Fruit fly (Drosophila melanogaster) whole organism, embryonic: Measurements from ENCODE around the gene Cpr65Av.

Experiments used
- B-H1 ChIP-seq: fragments of 200-800 bp; sonication (Bioruptor generic); IDR thresholded peaks from 3 replicates; pipeline ENCODE4 v1.3.6; 2022; ENCODE audit warnings: missing biosample characterization, missing genetic modification characterization
- CG10267 ChIP-seq: fragments of 200-800 bp; sonication (Bioruptor generic); optimal IDR thresholded peaks from 2 replicates; lab custom pipeline; 2018; ENCODE audit warnings: missing biosample characterization, mild to moderate bottlenecking, missing genetic modification characterization, moderate library complexity
- CG10979 ChIP-seq: fragments of 200-800 bp; sonication (Bioruptor generic); optimal IDR thresholded peaks from 2 replicates; lab custom pipeline; 2018; ENCODE audit warnings: missing biosample characterization, mild to moderate bottlenecking, missing genetic modification characterization, moderate library complexity
- CG12071 ChIP-seq: fragments of 200-800 bp; sonication (Bioruptor generic); optimal IDR thresholded peaks from 3 replicates; lab custom pipeline; 2018; ENCODE audit warnings: missing biosample characterization, mild to moderate bottlenecking, missing genetic modification characterization
- CG13775 ChIP-seq: fragments of 200-800 bp; sonication (Bioruptor generic); optimal IDR thresholded peaks from 3 replicates; lab custom pipeline; 2017; ENCODE audit warnings: missing biosample characterization, mild to moderate bottlenecking, missing genetic modification characterization
- CG14667 ChIP-seq: fragments of 200-800 bp; sonication (Bioruptor generic); IDR thresholded peaks from 2 replicates; pipeline ENCODE4 v1.3.6; 2022; ENCODE audit warnings: missing biosample characterization, missing genetic modification characterization
- CG15011 ChIP-seq: fragments of 200-800 bp; sonication (Bioruptor generic); optimal IDR thresholded peaks from 3 replicates; lab custom pipeline; 2018; ENCODE audit warnings: missing biosample characterization, mild to moderate bottlenecking, missing genetic modification characterization
- CG1529 ChIP-seq: fragments of 200-800 bp; sonication (Bioruptor generic); optimal IDR thresholded peaks from 3 replicates; lab custom pipeline; 2018; ENCODE audit warnings: missing biosample characterization, missing genetic modification characterization
- CG15514 ChIP-seq: fragments of 200-800 bp; sonication (Bioruptor generic); optimal IDR thresholded peaks from 3 replicates; lab custom pipeline; 2017; ENCODE audit warnings: missing biosample characterization, missing genetic modification characterization, mild to moderate bottlenecking, moderate library complexity, missing genetic modification reagents
- CG17802 ChIP-seq: fragments of 200-800 bp; sonication (Bioruptor generic); optimal IDR thresholded peaks from 2 replicates; lab custom pipeline; 2018; ENCODE audit warnings: missing biosample characterization, mild to moderate bottlenecking, missing genetic modification characterization, moderate library complexity
- CG17829 ChIP-seq: fragments of 200-800 bp; optimal IDR thresholded peaks from 2 replicates; lab custom pipeline; 2019; ENCODE audit warnings: missing biosample characterization, mild to moderate bottlenecking, missing genetic modification characterization, moderate library complexity
- CG2120 ChIP-seq: fragments of 200-800 bp; sonication (Bioruptor generic); optimal IDR thresholded peaks from 3 replicates; lab custom pipeline; 2016; ENCODE audit warnings: missing biosample characterization, missing genetic modification characterization
- CG33213 ChIP-seq: fragments of 200-800 bp; sonication (Bioruptor generic); optimal IDR thresholded peaks from 3 replicates; lab custom pipeline; 2016; ENCODE audit warnings: missing biosample characterization, missing genetic modification characterization
- CG34422 ChIP-seq: fragments of 200-800 bp; sonication (Bioruptor generic); IDR thresholded peaks from 3 replicates; pipeline ENCODE4 v1.3.6; 2022; ENCODE audit warnings: missing biosample characterization, missing genetic modification characterization
- CG6254 ChIP-seq: fragments of 200-800 bp; sonication (Bioruptor generic); optimal IDR thresholded peaks from 3 replicates; lab custom pipeline; 2017; ENCODE audit warnings: mild to moderate bottlenecking, missing biosample characterization, missing genetic modification reagents, missing genetic modification characterization
- CG6791 ChIP-seq: fragments of 200-800 bp; sonication (Bioruptor generic); IDR thresholded peaks from 3 replicates; pipeline ENCODE4 v1.3.6; 2022; ENCODE audit warnings: missing biosample characterization, missing genetic modification characterization; ENCODE audit not compliant: partially characterized antibody
- CG6854 ChIP-seq: fragments of 200-800 bp; sonication (Bioruptor generic); optimal IDR thresholded peaks from 3 replicates; lab custom pipeline; 2017; ENCODE audit warnings: missing biosample characterization, mild to moderate bottlenecking, missing genetic modification characterization
- CoRest ChIP-seq: fragments of 200-800 bp; sonication (Bioruptor generic); optimal IDR thresholded peaks from 3 replicates; lab custom pipeline; 2018; ENCODE audit warnings: missing biosample characterization, mild to moderate bottlenecking, missing genetic modification characterization, moderate library complexity
- CrebB ChIP-seq: fragments of 200-800 bp; sonication (Bioruptor generic); optimal IDR thresholded peaks from 3 replicates; lab custom pipeline; 2018; ENCODE audit warnings: missing biosample characterization, mild to moderate bottlenecking, missing genetic modification characterization
- Dek ChIP-seq: fragments of 200-800 bp; sonication (Bioruptor generic); optimal IDR thresholded peaks from 3 replicates; lab custom pipeline; 2019; ENCODE audit warnings: missing biosample characterization, mild to moderate bottlenecking, missing genetic modification characterization, moderate library complexity
- E2f1 ChIP-seq: fragments of 200-800 bp; sonication (Bioruptor generic); IDR thresholded peaks from 2 replicates; pipeline ENCODE4 v1.3.6; 2022; ENCODE audit warnings: missing biosample characterization, missing genetic modification characterization
- Fer3 ChIP-seq: fragments of 200-800 bp; sonication (Bioruptor generic); optimal IDR thresholded peaks from 2 replicates; lab custom pipeline; 2018; ENCODE audit warnings: missing biosample characterization, mild to moderate bottlenecking, missing genetic modification characterization, moderate library complexity
- H15 ChIP-seq: fragments of 200-800 bp; sonication (Bioruptor generic); IDR thresholded peaks from 3 replicates; pipeline ENCODE4 v1.3.6; 2022; ENCODE audit warnings: missing biosample characterization, missing genetic modification characterization
- Hr3 ChIP-seq: fragments of 200-800 bp; sonication (Bioruptor generic); optimal IDR thresholded peaks from 3 replicates; lab custom pipeline; 2016; ENCODE audit warnings: missing biosample characterization, missing genetic modification characterization
- Meics ChIP-seq: fragments of 200-800 bp; sonication (Bioruptor generic); optimal IDR thresholded peaks from 2 replicates; lab custom pipeline; 2017; ENCODE audit warnings: missing biosample characterization, mild to moderate bottlenecking, missing genetic modification characterization
- Pdp1 ChIP-seq, 2 experiments: fragments of 200-800 bp; sonication (Bioruptor generic); optimal IDR thresholded peaks; 3 replicates each; lab custom pipeline; 2016; ENCODE audit warnings: missing biosample characterization in 2 of 2, missing genetic modification characterization in 2 of 2, mild to moderate bottlenecking in 1 of 2, moderate library complexity in 1 of 2
- Side ChIP-seq: fragments of 200-800 bp; sonication (Bioruptor generic); optimal IDR thresholded peaks from 2 replicates; lab custom pipeline; 2016; ENCODE audit warnings: missing biosample characterization, missing genetic modification characterization
- Ssrp ChIP-seq: fragments of 200-800 bp; sonication (Bioruptor generic); optimal IDR thresholded peaks from 2 replicates; lab custom pipeline; 2018; ENCODE audit warnings: missing biosample characterization, mild to moderate bottlenecking, missing genetic modification characterization, moderate library complexity
- Vsx1 ChIP-seq: fragments of 200-800 bp; sonication (Bioruptor generic); optimal IDR thresholded peaks from 2 replicates; lab custom pipeline; 2017; ENCODE audit warnings: missing biosample characterization, mild to moderate bottlenecking, missing genetic modification characterization, missing genetic modification reagents
- aop ChIP-seq: fragments of 200-800 bp; sonication (Bioruptor generic); IDR thresholded peaks from 2 replicates; pipeline ENCODE4 v1.3.6; 2022; ENCODE audit warnings: missing biosample characterization, missing genetic modification characterization
- cad ChIP-seq: fragments of >200 bp; optimal IDR thresholded peaks from 2 replicates; lab custom pipeline; 2017; ENCODE audit warnings: missing biosample characterization, missing genetic modification characterization
- chif ChIP-seq, 2 experiments: fragments of 200-800 bp; sonication (Bioruptor generic); optimal IDR thresholded peaks; 3 replicates each; lab custom pipeline; 2016; ENCODE audit warnings: missing biosample characterization in 2 of 2, missing genetic modification characterization in 2 of 2
- chm ChIP-seq: fragments of 200-800 bp; sonication (Bioruptor generic); IDR thresholded peaks from 2 replicates; pipeline ENCODE4 v1.3.6; 2022; ENCODE audit warnings: missing biosample characterization, missing genetic modification characterization
- chn ChIP-seq: fragments of 200-800 bp; sonication (Bioruptor generic); optimal IDR thresholded peaks from 2 replicates; lab custom pipeline; 2016; ENCODE audit warnings: missing biosample characterization, missing genetic modification characterization
- croc ChIP-seq: fragments of 200-800 bp; sonication (Bioruptor generic); conservative IDR thresholded peaks from 3 replicates; pipeline ENCODE4 v1.3.6; 2022; ENCODE audit warnings: missing biosample characterization, missing genetic modification characterization
- dan ChIP-seq: fragments of 200-800 bp; sonication (Bioruptor generic); IDR thresholded peaks from 2 replicates; pipeline ENCODE4 v1.3.6; 2022; ENCODE audit warnings: missing biosample characterization, missing genetic modification characterization
- danr ChIP-seq: fragments of 200-800 bp; sonication (Bioruptor generic); IDR thresholded peaks from 2 replicates; pipeline ENCODE4 v1.3.6; 2022; ENCODE audit warnings: missing biosample characterization, missing genetic modification characterization
- eyg ChIP-seq: fragments of 200-800 bp; sonication (Bioruptor generic); optimal IDR thresholded peaks from 3 replicates; lab custom pipeline; 2016; ENCODE audit warnings: missing biosample characterization, missing genetic modification characterization
- gt ChIP-seq: fragments of 200-800 bp; sonication (Bioruptor generic); IDR thresholded peaks from 2 replicates; pipeline ENCODE4 v1.3.6; 2022; ENCODE audit warnings: missing biosample characterization, missing genetic modification characterization
- inv ChIP-seq: fragments of 200-800 bp; sonication (Bioruptor generic); IDR thresholded peaks from 2 replicates; pipeline ENCODE4 v1.3.6; 2022; ENCODE audit warnings: missing biosample characterization, missing genetic modification characterization; ENCODE audit not compliant: partially characterized antibody
- pb ChIP-seq: fragments of 200-800 bp; sonication (Bioruptor generic); optimal IDR thresholded peaks from 3 replicates; lab custom pipeline; 2016; ENCODE audit warnings: missing biosample characterization, missing genetic modification characterization
- rib ChIP-seq: fragments of 200-800 bp; sonication (Bioruptor generic); IDR thresholded peaks from 2 replicates; pipeline ENCODE4 v1.3.6; 2022; ENCODE audit warnings: missing biosample characterization, missing genetic modification characterization
- salm ChIP-seq: fragments of 200-800 bp; sonication (Bioruptor generic); optimal IDR thresholded peaks from 2 replicates; lab custom pipeline; 2018; ENCODE audit warnings: missing biosample characterization, mild to moderate bottlenecking, missing genetic modification characterization
- so ChIP-seq: fragments of 200-800 bp; sonication (Bioruptor generic); IDR thresholded peaks from 3 replicates; pipeline ENCODE4 v1.3.6; 2022; ENCODE audit warnings: missing biosample characterization, missing genetic modification characterization
- sug ChIP-seq: fragments of 200-800 bp; optimal IDR thresholded peaks from 2 replicates; lab custom pipeline; 2019; ENCODE audit warnings: missing biosample characterization, mild to moderate bottlenecking, missing genetic modification characterization, moderate library complexity
- tap ChIP-seq: fragments of 200-800 bp; optimal IDR thresholded peaks from 3 replicates; lab custom pipeline; 2019; ENCODE audit warnings: missing biosample characterization, mild to moderate bottlenecking, missing genetic modification characterization, moderate library complexity
- trem ChIP-seq: fragments of 200-800 bp; optimal IDR thresholded peaks from 3 replicates; lab custom pipeline; 2019; ENCODE audit warnings: missing biosample characterization, mild to moderate bottlenecking, missing genetic modification characterization, moderate library complexity
- wdn ChIP-seq: fragments of 200-800 bp; sonication (Bioruptor generic); IDR thresholded peaks from 2 replicates; pipeline ENCODE4 v1.3.6; 2022; ENCODE audit warnings: missing biosample characterization, missing genetic modification characterization
- zfh2 ChIP-seq: fragments of 200-800 bp; sonication (Bioruptor generic); optimal IDR thresholded peaks from 2 replicates; lab custom pipeline; 2016; ENCODE audit warnings: missing biosample characterization, missing genetic modification characterization

Cpr65Av gene

dm6 chr3L:6124616-6125408 is 15.0 kb downstream of the Cpr65Av start (continued):
- TF ChIP-seq chm (GFP tag; lab: Robert Waterston, UW) (peak; percentile 94), CG17829 (tag; lab: Kevin White, UChicago) (peak; percentile 69), inv (no peak), CG1529 (GFP tag; lab: Kevin White, UChicago) (peak; percentile 46), CG15011 (GFP tag; lab: Kevin White, UChicago) (peak; percentile 71), salm (tag; lab: Kevin White, UChicago) (peak; percentile 54), CG2120 (no peak), CG15514 (GFP tag; lab: Kevin White, UChicago) (peak; percentile 80), Side (GFP tag; lab: Kevin White, UChicago) (peak; percentile 92), zfh2 (no peak), danr (GFP tag; lab: Robert Waterston, UW) (peak; percentile 41; the same call in 1 of the 2 replicates), CG6854 (peak; percentile 75), CG13775 (peak; percentile 62), Dek (tag; lab: Kevin White, UChicago) (no peak), croc (GFP tag; lab: Robert Waterston, UW) (peak; percentile 42; the same call in 1 of the 3 replicates), Vsx1 (GFP tag; lab: Kevin White, UChicago) (peak; percentile 82), Meics (GFP tag; lab: Kevin White, UChicago) (peak; percentile 89), sug (no peak), Fer3 (tag; lab: Kevin White, UChicago) (peak; percentile 75), CG6791 (GFP tag; lab: Robert Waterston, UW) (no peak), CrebB (tag; lab: Kevin White, UChicago) (peak; percentile 65), trem (tag; lab: Kevin White, UChicago) (peak; percentile 41), aop (no peak), rib (GFP tag; lab: Robert Waterston, UW) (no peak), CG10267 (tag; lab: Kevin White, UChicago) (peak; percentile 70), chn (no peak), chif (GFP tag; optimal IDR thresholded peaks at IDR 0.05; lab: Kevin White, UChicago) (peak; percentile 8 to 62), CG10979 (peak; percentile 70), CG12071 (GFP tag; lab: Kevin White, UChicago) (peak; percentile 92), CG6254 (peak; percentile 99), CG17802 (tag; lab: Kevin White, UChicago) (peak; percentile 98), E2f1 (GFP tag; lab: Robert Waterston, UW) (peak; percentile 74), dan (GFP tag; lab: Robert Waterston, UW) (no peak), wdn (GFP tag; lab: Robert Waterston, UW) (peak; percentile 49; the same call in 1 of the 2 replicates), cad (no peak), pb (GFP tag; lab: Kevin White, UChicago) (peak; percentile 84), gt (GFP tag; lab: Robert Waterston, UW) (no peak), Hr3 (GFP tag; lab: Kevin White, UChicago) (no peak), H15 (peak; percentile 83), eyg (GFP tag; lab: Kevin White, UChicago) (peak; percentile 82), Ssrp (peak; percentile 13), tap (peak; percentile 62), CG14667 (no peak), CoRest (peak; percentile 39), Pdp1 (GFP tag; optimal IDR thresholded peaks at IDR 0.05; lab: Kevin White, UChicago) (peak in 1 of 2 experiments; percentile 34), B-H1 (GFP tag; lab: Robert Waterston, UW) (peak; percentile 70; the same call in 2 of the 3 replicates), so (peak; percentile 76; the same call in 2 of the 3 replicates), CG33213 (peak; percentile 82), CG34422 (GFP tag; lab: Robert Waterston, UW) (peak; percentile 78)
